Fruit fly (Drosophila melanogaster) Kc167 (cell line): ENCODE data around the gene CG13010.

Source experiments
- Myc ChIP-seq: fragments of >200 bp; optimal IDR thresholded peaks from 2 replicates; lab custom pipeline; 2017; ENCODE audit warnings: missing external identifiers
- Sin3A ChIP-seq: fragments of >200 bp; optimal IDR thresholded peaks from 2 replicates; lab custom pipeline; 2018; ENCODE audit warnings: missing external identifiers
- h ChIP-seq: fragments of >200 bp; optimal IDR thresholded peaks from 3 replicates; lab custom pipeline; 2018; ENCODE audit warnings: missing external identifiers
- insv ChIP-seq: fragments of >200 bp; optimal IDR thresholded peaks from 3 replicates; lab custom pipeline; 2018; ENCODE audit warnings: missing external identifiers
- psq ChIP-seq: fragments of >200 bp; optimal IDR thresholded peaks from 2 replicates; lab custom pipeline; 2017; ENCODE audit warnings: missing external identifiers
- ttk ChIP-seq: sonication (Bioruptor generic); optimal IDR thresholded peaks from 2 replicates; lab custom pipeline; 2017; ENCODE audit warnings: missing external identifiers

DNA sequence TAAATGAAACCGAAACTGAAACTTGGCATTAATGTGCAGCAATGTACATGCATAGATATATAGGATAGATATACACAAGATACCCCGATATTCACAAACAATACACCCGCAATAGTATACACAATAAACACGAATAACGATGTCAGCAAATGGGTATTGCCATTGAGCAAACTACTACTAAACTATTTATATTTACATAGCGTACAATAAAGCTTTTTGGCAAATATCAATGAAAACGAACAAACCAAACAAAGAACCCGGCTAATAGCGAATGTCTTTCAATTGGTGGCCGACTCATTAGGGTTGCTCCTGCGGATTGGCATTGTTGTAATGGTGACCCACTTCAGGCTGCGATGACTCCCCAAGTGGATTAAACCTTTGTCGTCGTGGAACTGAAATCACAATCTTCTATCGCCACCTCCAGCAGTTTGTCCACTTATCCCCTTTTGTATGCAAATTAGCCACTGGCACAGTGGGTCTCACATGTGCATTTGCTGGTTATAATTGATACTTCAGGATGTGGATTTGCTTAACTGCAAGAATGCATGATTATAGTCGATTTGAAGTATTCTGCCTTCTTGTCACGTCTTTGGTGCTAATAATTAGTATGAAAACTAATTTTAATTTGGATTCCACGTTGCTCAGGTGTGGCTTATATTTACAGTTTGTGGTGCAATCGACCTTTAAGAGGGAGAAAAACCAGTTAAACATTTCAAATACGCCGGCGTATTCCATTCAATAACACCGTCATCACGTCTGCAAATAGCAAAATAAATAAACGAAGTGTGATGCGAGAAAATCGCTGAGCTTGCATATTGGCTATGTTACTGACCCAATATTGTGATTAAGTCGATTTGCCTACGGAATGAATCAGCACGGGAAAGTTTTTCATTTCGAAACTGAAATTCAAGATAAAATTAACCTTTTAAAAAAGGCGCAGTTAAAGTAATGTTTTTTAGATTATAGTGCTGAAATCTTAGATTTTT, 28.4 kb downstream of the CG13010 start:
- TF ChIP-seq h (lab: Kevin White, UChicago) (no peak), psq (no peak), ttk (lab: Kevin White, UChicago) (no peak), Myc (lab: Kevin White, UChicago) (no peak), Sin3A (lab: Kevin White, UChicago) (no peak), insv (lab: Kevin White, UChicago) (no peak)
